Fruit fly (Drosophila melanogaster) whole organism, embryonic: ENCODE results near the gene CG1440.

Experiments used
- CG10462 ChIP-seq: fragments of 200-800 bp; sonication (Bioruptor generic); optimal IDR thresholded peaks from 2 replicates; lab custom pipeline; 2016; ENCODE audit warnings: missing biosample characterization, missing genetic modification characterization
- CG11560 ChIP-seq: fragments of 200-800 bp; sonication (Bioruptor generic); IDR thresholded peaks from 3 replicates; pipeline ENCODE4 v1.3.6; 2022; ENCODE audit warnings: missing biosample characterization, missing genetic modification characterization
- CG11696 ChIP-seq: fragments of 200-800 bp; sonication (Bioruptor generic); IDR thresholded peaks from 2 replicates; pipeline ENCODE4 v1.3.6; 2022; ENCODE audit warnings: missing biosample characterization, missing genetic modification characterization
- CG14965 ChIP-seq: fragments of 200-800 bp; sonication (Bioruptor generic); optimal IDR thresholded peaks from 2 replicates; lab custom pipeline; 2016; ENCODE audit warnings: missing biosample characterization, missing genetic modification characterization, borderline replicate concordance
- CG15073 ChIP-seq: fragments of 200-800 bp; sonication (Bioruptor generic); optimal IDR thresholded peaks from 2 replicates; lab custom pipeline; 2016; ENCODE audit warnings: missing biosample characterization, missing genetic modification characterization
- CG15479 ChIP-seq: fragments of 200-800 bp; sonication (Bioruptor generic); optimal IDR thresholded peaks from 3 replicates; lab custom pipeline; 2019; ENCODE audit warnings: missing biosample characterization, mild to moderate bottlenecking, missing genetic modification characterization, moderate library complexity
- CG1602 ChIP-seq: fragments of 200-800 bp; sonication (Bioruptor generic); optimal IDR thresholded peaks from 3 replicates; lab custom pipeline; 2016; ENCODE audit warnings: missing biosample characterization, missing genetic modification characterization
- CG16863 ChIP-seq: fragments of 200-800 bp; sonication (Bioruptor generic); optimal IDR thresholded peaks from 3 replicates; lab custom pipeline; 2016; ENCODE audit warnings: missing biosample characterization, missing genetic modification characterization
- CG18011 ChIP-seq: fragments of 200-800 bp; sonication (Bioruptor generic); optimal IDR thresholded peaks from 2 replicates; lab custom pipeline; 2017; ENCODE audit warnings: missing biosample characterization, missing genetic modification characterization, mild to moderate bottlenecking, moderate library complexity, missing genotype
- CG3163 ChIP-seq: fragments of 200-800 bp; sonication (Bioruptor generic); optimal IDR thresholded peaks from 3 replicates; lab custom pipeline; 2016; ENCODE audit warnings: missing biosample characterization, missing genetic modification characterization
- CG3726 ChIP-seq: fragments of 200-800 bp; sonication (Bioruptor generic); IDR thresholded peaks from 3 replicates; pipeline ENCODE4, ENCODE4 v1.3.6; 2022; ENCODE audit warnings: missing biosample characterization, missing genetic modification characterization
- CG4328 ChIP-seq: fragments of 200-800 bp; sonication (Bioruptor generic); optimal IDR thresholded peaks from 3 replicates; lab custom pipeline; 2017; ENCODE audit warnings: missing biosample characterization, missing genetic modification reagents, missing genetic modification characterization
- CG4424 ChIP-seq: fragments of 200-800 bp; sonication (Bioruptor generic); optimal IDR thresholded peaks from 3 replicates; lab custom pipeline; 2016; ENCODE audit warnings: missing biosample characterization, missing genetic modification characterization
- CG6654 ChIP-seq: fragments of 200-800 bp; sonication (Bioruptor generic); optimal IDR thresholded peaks from 2 replicates; lab custom pipeline; 2017; ENCODE audit warnings: missing biosample characterization, mild to moderate bottlenecking, missing genetic modification characterization
- CG7271 ChIP-seq: fragments of 200-800 bp; sonication (Bioruptor generic); optimal IDR thresholded peaks from 2 replicates; lab custom pipeline; 2018; ENCODE audit warnings: missing biosample characterization, mild to moderate bottlenecking, missing genetic modification characterization, moderate library complexity
- CG7372 ChIP-seq: fragments of 200-800 bp; sonication (Bioruptor generic); IDR thresholded peaks from 2 replicates; pipeline ENCODE4 v1.3.6; 2022; ENCODE audit warnings: missing biosample characterization, missing genetic modification characterization
- CG7556 ChIP-seq: fragments of 200-800 bp; sonication (Bioruptor generic); optimal IDR thresholded peaks from 2 replicates; lab custom pipeline; 2017; ENCODE audit warnings: missing biosample characterization, mild to moderate bottlenecking, missing genetic modification characterization
- CG8388 ChIP-seq: fragments of 200-800 bp; sonication (Bioruptor generic); optimal IDR thresholded peaks from 2 replicates; lab custom pipeline; 2019; ENCODE audit warnings: missing biosample characterization, mild to moderate bottlenecking, missing genetic modification characterization, moderate library complexity
- CG8478 ChIP-seq: fragments of >200 bp; optimal IDR thresholded peaks from 2 replicates; lab custom pipeline; 2018
- CG8765 ChIP-seq: fragments of 200-800 bp; sonication (Bioruptor generic); IDR thresholded peaks from 2 replicates; pipeline ENCODE4 v1.3.6; 2022; ENCODE audit warnings: missing biosample characterization, missing genetic modification characterization
- CG9437 ChIP-seq: fragments of 200-800 bp; sonication (Bioruptor generic); optimal IDR thresholded peaks from 2 replicates; lab custom pipeline; 2018; ENCODE audit warnings: missing biosample characterization, mild to moderate bottlenecking, missing genetic modification characterization
- CG9609 ChIP-seq: fragments of 200-800 bp; sonication (Bioruptor generic); optimal IDR thresholded peaks from 3 replicates; lab custom pipeline; 2016; ENCODE audit warnings: missing biosample characterization, missing genetic modification characterization
- Dad ChIP-seq: fragments of 200-800 bp; sonication (Bioruptor generic); optimal IDR thresholded peaks from 3 replicates; lab custom pipeline; 2016; ENCODE audit warnings: missing biosample characterization, missing genetic modification characterization
- Dbx ChIP-seq: fragments of 200-800 bp; sonication (Bioruptor generic); IDR thresholded peaks from 3 replicates; pipeline ENCODE4 v1.3.6; 2022; ENCODE audit warnings: missing biosample characterization, missing genetic modification characterization
- Dref ChIP-seq: fragments of 200-800 bp; sonication (Bioruptor generic); IDR thresholded peaks from 2 replicates; pipeline ENCODE4 v1.3.6; 2022; ENCODE audit warnings: missing biosample characterization, missing genetic modification characterization
- Fer1 ChIP-seq: fragments of 200-800 bp; sonication (Bioruptor generic); optimal IDR thresholded peaks from 2 replicates; lab custom pipeline; 2017; ENCODE audit warnings: missing biosample characterization, mild to moderate bottlenecking, missing genetic modification characterization
- H2.0 ChIP-seq: fragments of 200-800 bp; sonication (Bioruptor generic); IDR thresholded peaks from 2 replicates; pipeline ENCODE4 v1.3.6; 2022; ENCODE audit warnings: missing biosample characterization, missing genetic modification characterization
- HLH3B ChIP-seq: fragments of 200-800 bp; sonication (Bioruptor generic); IDR thresholded peaks from 2 replicates; pipeline ENCODE4 v1.3.6; 2022; ENCODE audit warnings: missing biosample characterization, missing genetic modification characterization
- Hey ChIP-seq: fragments of 200-800 bp; sonication (Bioruptor generic); optimal IDR thresholded peaks from 3 replicates; lab custom pipeline; 2018; ENCODE audit warnings: missing biosample characterization, mild to moderate bottlenecking, missing genetic modification characterization
- Hr51 ChIP-seq, 2 experiments: fragments of 200-800 bp; sonication (Bioruptor generic); optimal IDR thresholded peaks; 2 replicates in 1 of 2; 3 replicates in 1 of 2; lab custom pipeline; 2016 to 2018; ENCODE audit warnings: missing biosample characterization in 2 of 2, missing genetic modification characterization in 2 of 2, mild to moderate bottlenecking in 1 of 2, moderate library complexity in 1 of 2
- Meics ChIP-seq: fragments of 200-800 bp; sonication (Bioruptor generic); optimal IDR thresholded peaks from 2 replicates; lab custom pipeline; 2017; ENCODE audit warnings: missing biosample characterization, mild to moderate bottlenecking, missing genetic modification characterization
- NfI ChIP-seq: fragments of 200-800 bp; sonication (Bioruptor generic); optimal IDR thresholded peaks from 3 replicates; lab custom pipeline; 2018; ENCODE audit warnings: missing biosample characterization, mild to moderate bottlenecking, missing genetic modification characterization, moderate library complexity
- Usf ChIP-seq: fragments of 200-800 bp; sonication (Bioruptor generic); optimal IDR thresholded peaks from 2 replicates; lab custom pipeline; 2017; ENCODE audit warnings: missing genotype, missing biosample characterization, missing genetic modification characterization
- Xbp1 ChIP-seq: fragments of 200-800 bp; sonication (Bioruptor generic); optimal IDR thresholded peaks from 3 replicates; lab custom pipeline; 2016; ENCODE audit warnings: missing biosample characterization, mild to moderate bottlenecking, missing genetic modification characterization
- YL-1 ChIP-seq: fragments of 200-800 bp; sonication (Bioruptor generic); optimal IDR thresholded peaks from 3 replicates; lab custom pipeline; 2017; ENCODE audit warnings: missing biosample characterization, mild to moderate bottlenecking, missing genetic modification characterization
- aop ChIP-seq: fragments of 200-800 bp; sonication (Bioruptor generic); IDR thresholded peaks from 2 replicates; pipeline ENCODE4 v1.3.6; 2022; ENCODE audit warnings: missing biosample characterization, missing genetic modification characterization
- disco-r ChIP-seq: fragments of 200-800 bp; sonication (Bioruptor generic); optimal IDR thresholded peaks from 2 replicates; lab custom pipeline; 2016; ENCODE audit warnings: missing biosample characterization, missing genetic modification characterization
- dysf ChIP-seq: fragments of 200-800 bp; sonication (Bioruptor generic); IDR thresholded peaks from 3 replicates; pipeline ENCODE4 v1.3.6; 2022; ENCODE audit warnings: missing biosample characterization, missing genetic modification characterization
- gcm2 ChIP-seq: fragments of 200-800 bp; sonication (Bioruptor generic); optimal IDR thresholded peaks from 2 replicates; lab custom pipeline; 2016; ENCODE audit warnings: missing biosample characterization, missing genetic modification characterization
- ind ChIP-seq: fragments of 200-800 bp; sonication (Bioruptor generic); optimal IDR thresholded peaks from 3 replicates; lab custom pipeline; 2016; ENCODE audit warnings: missing biosample characterization, missing genetic modification characterization
- jumu ChIP-seq: fragments of 200-800 bp; sonication (Bioruptor generic); optimal IDR thresholded peaks from 3 replicates; lab custom pipeline; 2016; ENCODE audit warnings: missing biosample characterization, missing genetic modification characterization
- nmo ChIP-seq: fragments of 200-800 bp; sonication (Bioruptor generic); optimal IDR thresholded peaks from 2 replicates; lab custom pipeline; 2018; ENCODE audit warnings: missing biosample characterization, mild to moderate bottlenecking, missing genetic modification characterization, moderate library complexity
- nom ChIP-seq: fragments of 200-800 bp; sonication (Bioruptor generic); optimal IDR thresholded peaks from 2 replicates; lab custom pipeline; 2017; ENCODE audit warnings: missing biosample characterization, missing genetic modification characterization, mild to moderate bottlenecking, moderate library complexity, missing genetic modification reagents
- pb ChIP-seq: fragments of 200-800 bp; sonication (Bioruptor generic); optimal IDR thresholded peaks from 3 replicates; lab custom pipeline; 2016; ENCODE audit warnings: missing biosample characterization, missing genetic modification characterization
- sens ChIP-seq: fragments of 200-800 bp; sonication (Bioruptor generic); peaks from one replicate; lab custom pipeline; 2016; ENCODE audit warnings: missing biosample characterization, missing genetic modification characterization
- slbo ChIP-seq: fragments of 200-800 bp; sonication (Bioruptor generic); IDR thresholded peaks from 2 replicates; pipeline ENCODE4 v1.3.6; 2022; ENCODE audit warnings: missing biosample characterization, missing genetic modification characterization
- sob ChIP-seq: fragments of 200-800 bp; sonication (Bioruptor generic); IDR thresholded peaks from 2 replicates; pipeline ENCODE4 v1.3.6; 2022; ENCODE audit warnings: missing biosample characterization, missing genetic modification characterization
- tgo ChIP-seq: fragments of 200-800 bp; sonication (Bioruptor generic); IDR thresholded peaks from 3 replicates; pipeline ENCODE4 v1.3.6; 2022; ENCODE audit warnings: missing biosample characterization, missing genetic modification characterization
- tll ChIP-seq, 2 experiments: fragments of 200-800 bp in 1 of 2; fragments of >200 bp in 1 of 2; sonication (Bioruptor generic) in 1 of 2; optimal IDR thresholded peaks; 2 replicates each; lab custom pipeline; 2017 to 2019; ENCODE audit warnings: missing biosample characterization in 2 of 2, missing genetic modification characterization in 2 of 2, mild to moderate bottlenecking in 1 of 2, moderate library complexity in 1 of 2
- zfh1 ChIP-seq: fragments of 200-800 bp; sonication (Bioruptor generic); IDR thresholded peaks from 3 replicates; pipeline ENCODE4 v1.3.6; 2022; ENCODE audit warnings: missing biosample characterization, missing genetic modification characterization

The CG1440 gene

DNA sequence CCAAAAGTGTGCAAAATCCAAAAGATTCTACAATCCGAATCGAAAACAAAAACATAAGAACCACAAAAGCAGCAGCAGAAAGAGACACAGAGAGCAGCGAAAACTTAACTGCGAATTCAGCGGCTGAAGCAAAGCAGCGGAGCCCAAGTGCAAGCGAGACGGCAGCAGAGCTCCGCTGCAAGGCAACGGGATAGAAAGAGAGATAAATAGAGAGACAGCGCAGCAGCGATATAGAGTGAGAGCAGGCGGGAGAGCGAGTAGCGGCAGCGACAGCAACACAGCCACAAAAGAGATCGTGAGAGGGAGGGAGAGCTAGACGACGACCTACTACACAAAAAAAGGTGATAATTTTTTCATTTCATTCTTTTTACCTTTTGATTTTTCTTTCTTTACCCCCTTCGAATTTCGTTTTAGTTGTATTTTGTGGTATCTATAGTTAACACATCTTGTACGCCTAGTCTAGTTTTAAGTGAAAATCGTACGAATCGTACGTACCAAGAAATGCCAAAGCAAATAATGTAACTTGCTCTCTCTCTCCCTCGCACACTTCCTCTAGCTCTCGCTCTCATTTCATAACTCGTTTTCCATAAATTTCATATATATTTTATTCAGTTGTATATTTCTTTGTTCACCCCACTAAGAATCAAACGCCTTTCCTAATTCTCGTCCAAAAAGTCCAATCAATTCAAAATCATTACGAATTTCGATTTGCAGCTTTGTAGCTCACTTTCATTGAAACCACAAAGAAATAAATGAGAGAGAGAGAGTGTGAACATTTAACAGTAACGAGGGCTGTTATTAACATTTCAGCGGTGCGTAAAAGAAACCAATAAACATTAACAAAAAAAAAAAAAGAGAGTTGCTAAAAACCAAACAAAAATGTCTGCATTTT is 26.3 kb upstream of the CG1440 start (continued):
- TF ChIP-seq CG9609 (GFP tag; lab: Kevin White, UChicago) (no peak), tgo (GFP tag; lab: Robert Waterston, UW) (no peak), Meics (GFP tag; lab: Kevin White, UChicago) (no peak), CG7556 (GFP tag; lab: Kevin White, UChicago) (no peak), Fer1 (no peak), sob (GFP tag; lab: Robert Waterston, UW) (peak; percentile 10; the same call in 1 of the 2 replicates), disco-r (GFP tag; lab: Kevin White, UChicago) (no peak), aop (no peak), YL-1 (no peak), CG3163 (GFP tag; lab: Kevin White, UChicago) (peak; percentile 3), Dbx (GFP tag; lab: Robert Waterston, UW) (peak; percentile 63; the same call in 1 of the 3 replicates), CG4328 (GFP tag; lab: Kevin White, UChicago) (no peak), zfh1 (GFP tag; lab: Robert Waterston, UW) (no peak), CG7271 (tag; lab: Kevin White, UChicago) (no peak), Hr51 (GFP tag; optimal IDR thresholded peaks at IDR 0.05; lab: Kevin White, UChicago) (no peak), Hey (tag; lab: Kevin White, UChicago) (no peak), slbo (GFP tag; lab: Robert Waterston, UW) (no peak), gcm2 (no peak), CG15073 (GFP tag; lab: Kevin White, UChicago) (no peak), Usf (GFP tag; lab: Kevin White, UChicago) (no peak), CG14965 (GFP tag; lab: Kevin White, UChicago) (no peak), CG7372 (GFP tag; lab: Robert Waterston, UW) (no peak), jumu (no peak), pb (GFP tag; lab: Kevin White, UChicago) (no peak), CG11696 (GFP tag; lab: Robert Waterston, UW) (peak; percentile 42; the same call in 1 of the 2 replicates), ind (GFP tag; lab: Kevin White, UChicago) (no peak), HLH3B (GFP tag; lab: Robert Waterston, UW) (no peak), dysf (GFP tag; lab: Robert Waterston, UW) (peak; percentile 39; the same call in 1 of the 3 replicates), H2.0 (GFP tag; lab: Robert Waterston, UW) (no peak), CG8478 (lab: Kevin White, UChicago) (no peak), CG11560 (tag; lab: Robert Waterston, UW) (no peak), tll (GFP tag; optimal IDR thresholded peaks at IDR 0.05; lab: Kevin White, UChicago) (no peak), CG8388 (GFP tag; lab: Kevin White, UChicago) (no peak), Dref (GFP tag; lab: Robert Waterston, UW) (no peak), CG4424 (GFP tag; lab: Kevin White, UChicago) (no peak), nom (GFP tag; lab: Kevin White, UChicago) (peak; percentile 10), CG10462 (GFP tag; lab: Kevin White, UChicago) (no peak), CG6654 (GFP tag; lab: Kevin White, UChicago) (no peak), sens (GFP tag; lab: Kevin White, UChicago) (peak; percentile 76), CG8765 (GFP tag; lab: Robert Waterston, UW) (peak; percentile 100), CG9437 (GFP tag; lab: Kevin White, UChicago) (no peak), Dad (GFP tag; lab: Kevin White, UChicago) (no peak), nmo (GFP tag; lab: Kevin White, UChicago) (no peak), Xbp1 (GFP tag; lab: Kevin White, UChicago) (no peak), CG18011 (GFP tag; lab: Kevin White, UChicago) (no peak), NfI (GFP tag; lab: Kevin White, UChicago) (no peak), CG1602 (GFP tag; lab: Kevin White, UChicago) (no peak), CG16863 (GFP tag; lab: Kevin White, UChicago) (no peak), CG15479 (GFP tag; lab: Kevin White, UChicago) (no peak), CG3726 (no peak)
